Fruit fly (Drosophila melanogaster) whole organism, embryonic: ENCODE data around the gene AspRS-m.

Experiments used
- ATbp ChIP-seq: fragments of 200-800 bp; sonication (Bioruptor generic); optimal IDR thresholded peaks from 2 replicates; lab custom pipeline; 2017; ENCODE audit warnings: missing biosample characterization, mild to moderate bottlenecking, missing genetic modification characterization, missing genetic modification reagents
- BEAF-32 ChIP-seq: fragments of 200-800 bp; sonication (Bioruptor generic); optimal IDR thresholded peaks from 3 replicates; lab custom pipeline; 2017; ENCODE audit warnings: missing biosample characterization, missing genetic modification characterization, mild to moderate bottlenecking, moderate library complexity, missing genetic modification reagents
- Bgb ChIP-seq: fragments of 200-800 bp; sonication (Bioruptor generic); IDR thresholded peaks from 2 replicates; pipeline ENCODE4 v1.3.6; 2022; ENCODE audit warnings: missing biosample characterization, missing genetic modification characterization; ENCODE audit not compliant: partially characterized antibody
- CG10654 ChIP-seq: fragments of 200-800 bp; sonication (Bioruptor generic); optimal IDR thresholded peaks from 2 replicates; lab custom pipeline; 2016; ENCODE audit warnings: missing biosample characterization, missing genetic modification characterization
- CG11695 ChIP-seq: fragments of 200-800 bp; sonication (Bioruptor generic); IDR thresholded peaks from 3 replicates; pipeline ENCODE4 v1.3.6; 2022; ENCODE audit warnings: missing biosample characterization, missing genetic modification characterization
- CG13296 ChIP-seq: fragments of 200-800 bp; sonication (Bioruptor generic); optimal IDR thresholded peaks from 3 replicates; lab custom pipeline; 2018; ENCODE audit warnings: missing biosample characterization, mild to moderate bottlenecking, missing genetic modification characterization
- CG15514 ChIP-seq: fragments of 200-800 bp; sonication (Bioruptor generic); optimal IDR thresholded peaks from 3 replicates; lab custom pipeline; 2017; ENCODE audit warnings: missing biosample characterization, missing genetic modification characterization, mild to moderate bottlenecking, moderate library complexity, missing genetic modification reagents
- CG17802 ChIP-seq: fragments of 200-800 bp; sonication (Bioruptor generic); optimal IDR thresholded peaks from 2 replicates; lab custom pipeline; 2018; ENCODE audit warnings: missing biosample characterization, mild to moderate bottlenecking, missing genetic modification characterization, moderate library complexity
- CG17829 ChIP-seq: fragments of 200-800 bp; optimal IDR thresholded peaks from 2 replicates; lab custom pipeline; 2019; ENCODE audit warnings: missing biosample characterization, mild to moderate bottlenecking, missing genetic modification characterization, moderate library complexity
- CG1832 ChIP-seq: fragments of 200-800 bp; sonication (Bioruptor generic); optimal IDR thresholded peaks from 2 replicates; lab custom pipeline; 2017; ENCODE audit warnings: missing biosample characterization, mild to moderate bottlenecking, missing genetic modification characterization, inconsistent platforms
- CG2202 ChIP-seq: fragments of 200-800 bp; sonication (Bioruptor generic); optimal IDR thresholded peaks from 2 replicates; lab custom pipeline; 2018; ENCODE audit warnings: missing biosample characterization, mild to moderate bottlenecking, missing genetic modification characterization
- CG31441 ChIP-seq: fragments of 200-800 bp; sonication (Bioruptor generic); IDR thresholded peaks from 2 replicates; pipeline ENCODE4 v1.3.6; 2022; ENCODE audit warnings: missing biosample characterization, missing genetic modification characterization
- CG32772 ChIP-seq: fragments of 200-800 bp; sonication (Bioruptor generic); IDR thresholded peaks from 2 replicates; pipeline ENCODE4 v1.3.6; 2022; ENCODE audit warnings: missing biosample characterization, missing genetic modification characterization
- CG4328 ChIP-seq: fragments of 200-800 bp; sonication (Bioruptor generic); optimal IDR thresholded peaks from 3 replicates; lab custom pipeline; 2017; ENCODE audit warnings: missing biosample characterization, missing genetic modification reagents, missing genetic modification characterization
- CG4707 ChIP-seq: fragments of 200-800 bp; sonication (Bioruptor generic); optimal IDR thresholded peaks from 2 replicates; lab custom pipeline; 2018; ENCODE audit warnings: missing biosample characterization, mild to moderate bottlenecking, missing genetic modification characterization, moderate library complexity
- CG4854 ChIP-seq: fragments of 200-800 bp; sonication (Bioruptor generic); optimal IDR thresholded peaks from 2 replicates; lab custom pipeline; 2016; ENCODE audit warnings: missing biosample characterization, missing genetic modification characterization, inconsistent platforms
- CG8478 ChIP-seq: fragments of >200 bp; optimal IDR thresholded peaks from 2 replicates; lab custom pipeline; 2018
- CG8944 ChIP-seq: fragments of 200-800 bp; sonication (Bioruptor generic); optimal IDR thresholded peaks from 3 replicates; lab custom pipeline; 2016; ENCODE audit warnings: missing biosample characterization, missing genetic modification characterization
- CG9609 ChIP-seq: fragments of 200-800 bp; sonication (Bioruptor generic); optimal IDR thresholded peaks from 3 replicates; lab custom pipeline; 2016; ENCODE audit warnings: missing biosample characterization, missing genetic modification characterization
- CkIIα-i1 ChIP-seq: fragments of 200-800 bp; sonication (Bioruptor generic); IDR thresholded peaks from 2 replicates; pipeline ENCODE4 v1.3.6; 2022; ENCODE audit warnings: missing biosample characterization, missing genetic modification characterization
- Dbx ChIP-seq: fragments of 200-800 bp; sonication (Bioruptor generic); IDR thresholded peaks from 3 replicates; pipeline ENCODE4 v1.3.6; 2022; ENCODE audit warnings: missing biosample characterization, missing genetic modification characterization
- Dll ChIP-seq: fragments of 200-800 bp; sonication (Bioruptor generic); IDR thresholded peaks from 4 replicates; pipeline ENCODE4 v1.3.6; 2022; ENCODE audit warnings: missing biosample characterization, missing genetic modification characterization; ENCODE audit not compliant: partially characterized antibody
- Eip74EF ChIP-seq, 2 experiments: fragments of 200-800 bp in 1 of 2; fragments of >200 bp in 1 of 2; sonication (Bioruptor generic) in 1 of 2; optimal IDR thresholded peaks; 2 replicates each; lab custom pipeline; 2017 to 2019; ENCODE audit warnings: missing biosample characterization in 2 of 2, missing genetic modification characterization in 2 of 2, mild to moderate bottlenecking in 1 of 2, moderate library complexity in 1 of 2
- HLH54F ChIP-seq: fragments of 200-800 bp; sonication (Bioruptor generic); optimal IDR thresholded peaks from 3 replicates; lab custom pipeline; 2016; ENCODE audit warnings: missing biosample characterization, missing genetic modification characterization
- Lpt ChIP-seq: fragments of >200 bp; optimal IDR thresholded peaks from 2 replicates; lab custom pipeline; 2018; ENCODE audit warnings: missing biosample characterization, missing genetic modification characterization
- MESR4 ChIP-seq: fragments of 200-800 bp; sonication (Bioruptor generic); optimal IDR thresholded peaks from 2 replicates; lab custom pipeline; 2018; ENCODE audit warnings: missing biosample characterization, mild to moderate bottlenecking, missing genetic modification characterization, moderate library complexity
- MTF-1 ChIP-seq: fragments of 200-800 bp; sonication (Bioruptor generic); optimal IDR thresholded peaks from 2 replicates; lab custom pipeline; 2018; ENCODE audit warnings: missing biosample characterization, mild to moderate bottlenecking, missing genetic modification characterization, borderline replicate concordance
- Meics ChIP-seq: fragments of 200-800 bp; sonication (Bioruptor generic); optimal IDR thresholded peaks from 2 replicates; lab custom pipeline; 2017; ENCODE audit warnings: missing biosample characterization, mild to moderate bottlenecking, missing genetic modification characterization
- Nf-YA ChIP-seq: fragments of 200-800 bp; sonication (Bioruptor generic); IDR thresholded peaks from 2 replicates; pipeline ENCODE4 v1.3.6; 2022; ENCODE audit warnings: missing biosample characterization, missing genetic modification characterization
- abd-A ChIP-seq: fragments of 200-800 bp; sonication (Bioruptor generic); optimal IDR thresholded peaks from 3 replicates; lab custom pipeline; 2019; ENCODE audit warnings: missing biosample characterization, mild to moderate bottlenecking, missing genetic modification characterization, moderate library complexity
- ase ChIP-seq: fragments of 200-800 bp; sonication (Bioruptor generic); IDR thresholded peaks from 3 replicates; pipeline ENCODE4 v1.3.6; 2022; ENCODE audit warnings: missing biosample characterization, missing genetic modification characterization
- ato ChIP-seq: fragments of 200-800 bp; sonication (Bioruptor generic); IDR thresholded peaks from 2 replicates; pipeline ENCODE4 v1.3.6; 2022; ENCODE audit warnings: missing biosample characterization, missing genetic modification characterization; ENCODE audit not compliant: partially characterized antibody
- crol ChIP-seq: fragments of 200-800 bp; sonication (Bioruptor generic); IDR thresholded peaks from 2 replicates; pipeline ENCODE4 v1.3.6; 2022; ENCODE audit warnings: missing biosample characterization, missing genetic modification characterization
- dimm ChIP-seq: fragments of 200-800 bp; sonication (Bioruptor generic); IDR thresholded peaks from 2 replicates; pipeline ENCODE4 v1.3.6; 2022; ENCODE audit warnings: missing biosample characterization, missing genetic modification characterization
- dpn ChIP-seq, 2 experiments: fragments of 200-800 bp; sonication (Bioruptor generic); optimal IDR thresholded peaks; 3 replicates each; lab custom pipeline; 2016; ENCODE audit warnings: missing biosample characterization in 2 of 2, missing genetic modification characterization in 2 of 2
- ewg ChIP-seq: fragments of 200-800 bp; sonication (Bioruptor generic); optimal IDR thresholded peaks from 3 replicates; lab custom pipeline; 2017; ENCODE audit warnings: mild to moderate bottlenecking, missing biosample characterization, missing genetic modification reagents, missing genetic modification characterization
- hb ChIP-seq: fragments of 200-800 bp; sonication (Bioruptor generic); IDR thresholded peaks from 3 replicates; pipeline ENCODE4 v1.3.6; 2022; ENCODE audit warnings: missing biosample characterization, missing genetic modification characterization; ENCODE audit not compliant: partially characterized antibody
- insv ChIP-seq, 2 experiments: fragments of 200-800 bp; sonication (Bioruptor generic); optimal IDR thresholded peaks; 3 replicates each; lab custom pipeline; 2016 to 2018; ENCODE audit warnings: missing biosample characterization in 2 of 2, missing genetic modification characterization in 2 of 2
- pb ChIP-seq: fragments of 200-800 bp; sonication (Bioruptor generic); optimal IDR thresholded peaks from 3 replicates; lab custom pipeline; 2016; ENCODE audit warnings: missing biosample characterization, missing genetic modification characterization
- prd ChIP-seq, 3 experiments: fragments of >200 bp in 2 of 3; fragments of 200-800 bp in 1 of 3; sonication (Bioruptor generic) in 1 of 3; optimal IDR thresholded peaks in 2 of 3; IDR thresholded peaks in 1 of 3; 2 replicates in 2 of 3; 3 replicates in 1 of 3; pipeline versions ENCODE4 v1.3.6 to Lab custom; 2017 to 2022; ENCODE audit warnings: missing biosample characterization in 1 of 3, missing genetic modification characterization in 1 of 3
- pros ChIP-seq: fragments of 200-800 bp; sonication (Bioruptor generic); optimal IDR thresholded peaks from 3 replicates; lab custom pipeline; 2019; ENCODE audit warnings: missing biosample characterization, mild to moderate bottlenecking, missing genetic modification characterization, moderate library complexity
- pum ChIP-seq: fragments of 200-800 bp; sonication (Bioruptor generic); optimal IDR thresholded peaks from 2 replicates; lab custom pipeline; 2016; ENCODE audit warnings: missing biosample characterization, missing genetic modification characterization
- salm ChIP-seq: fragments of 200-800 bp; sonication (Bioruptor generic); optimal IDR thresholded peaks from 2 replicates; lab custom pipeline; 2018; ENCODE audit warnings: missing biosample characterization, mild to moderate bottlenecking, missing genetic modification characterization
- sr ChIP-seq: fragments of 200-800 bp; sonication (Bioruptor generic); IDR thresholded peaks from 3 replicates; pipeline ENCODE4 v1.3.6; 2022; ENCODE audit warnings: missing biosample characterization, missing genetic modification characterization
- sug ChIP-seq: fragments of 200-800 bp; optimal IDR thresholded peaks from 2 replicates; lab custom pipeline; 2019; ENCODE audit warnings: missing biosample characterization, mild to moderate bottlenecking, missing genetic modification characterization, moderate library complexity
- tx ChIP-seq: fragments of 200-800 bp; sonication (Bioruptor generic); optimal IDR thresholded peaks from 2 replicates; lab custom pipeline; 2016; ENCODE audit warnings: missing biosample characterization, missing genetic modification characterization
- wdn ChIP-seq: fragments of 200-800 bp; sonication (Bioruptor generic); IDR thresholded peaks from 2 replicates; pipeline ENCODE4 v1.3.6; 2022; ENCODE audit warnings: missing biosample characterization, missing genetic modification characterization
- yki ChIP-seq: fragments of >200 bp; optimal IDR thresholded peaks from 3 replicates; lab custom pipeline; 2018

AspRS-m gene

dm6 chr2L:16815989-16816749 is 10.7 kb upstream of the AspRS-m start, which contains the start of gene mdy (continued):
- TF ChIP-seq Bgb, result peak; percentile 21; the same call in 1 of the 2 replicates
- TF ChIP-seq Lpt (GFP tag; lab: Kevin White, UChicago), result no peak
- no peak for TF ChIP-seq dimm (GFP tag; lab: Robert Waterston, UW)
- no peak for TF ChIP-seq abd-A (tag; lab: Kevin White, UChicago)
- peak in 1 of 2 experiments; percentile 62 for TF ChIP-seq insv (GFP tag; optimal IDR thresholded peaks at IDR 0.05; lab: Kevin White, UChicago)
- TF ChIP-seq Dll (GFP tag; lab: Robert Waterston, UW), result peak; percentile 69
- peak; percentile 44; the same call in 1 of the 3 replicates for TF ChIP-seq ase
- no peak for TF ChIP-seq CG4854
- peak; percentile 53 for TF ChIP-seq HLH54F (GFP tag; lab: Kevin White, UChicago)
- TF ChIP-seq ATbp (GFP tag; lab: Kevin White, UChicago), result peak; percentile 44
- peak; percentile 48; the same call in 2 of the 3 replicates for TF ChIP-seq CG11695 (GFP tag; lab: Robert Waterston, UW)
- no peak for TF ChIP-seq CG13296 (GFP tag; lab: Kevin White, UChicago)
- TF ChIP-seq CG4328 (GFP tag; lab: Kevin White, UChicago), result peak; percentile 0
- TF ChIP-seq sr, result no peak
- TF ChIP-seq Meics (GFP tag; lab: Kevin White, UChicago), result peak; percentile 26
- peak; percentile 29 for TF ChIP-seq sug (tag; lab: Kevin White, UChicago)
- TF ChIP-seq pros (GFP tag; lab: Kevin White, UChicago), result no peak
- no peak for TF ChIP-seq prd (optimal IDR thresholded peaks at IDR 0.05; lab: Kevin White, UChicago)
- TF ChIP-seq prd (GFP tag; IDR thresholded peaks at IDR 0.05; lab: Robert Waterston, UW), result peak; percentile 69
- TF ChIP-seq CG8478 (lab: Kevin White, UChicago), result no peak
- TF ChIP-seq CG8944 (GFP tag; lab: Kevin White, UChicago), result peak; percentile 47
- TF ChIP-seq Eip74EF (GFP tag; optimal IDR thresholded peaks at IDR 0.05; lab: Kevin White, UChicago), result peak in 1 of 2 experiments; percentile 17
- no peak for TF ChIP-seq CG9609
- TF ChIP-seq MESR4 (GFP tag; lab: Kevin White, UChicago), result no peak
- TF ChIP-seq CkIIα-i1, result no peak
- no peak for TF ChIP-seq yki (lab: Kevin White, UChicago)
- no peak for TF ChIP-seq CG10654 (GFP tag; lab: Kevin White, UChicago)
- TF ChIP-seq crol (GFP tag; lab: Robert Waterston, UW), result no peak
- TF ChIP-seq ato, result no peak
- 0 out of 3 replicates have a peak, but pooled peaks have one; percentile 15 for TF ChIP-seq hb (GFP tag; lab: Robert Waterston, UW)
- TF ChIP-seq CG17829 (tag; lab: Kevin White, UChicago), result peak; percentile 48
- TF ChIP-seq Nf-YA (GFP tag; lab: Robert Waterston, UW), result peak; percentile 55; the same call in 1 of the 2 replicates
- no peak for TF ChIP-seq CG2202 (tag; lab: Kevin White, UChicago)
- TF ChIP-seq wdn, result peak; percentile 51; the same call in 1 of the 2 replicates
- peak; percentile 63 for TF ChIP-seq CG31441
- TF ChIP-seq ewg (GFP tag; lab: Kevin White, UChicago), result no peak
- TF ChIP-seq pum, result peak; percentile 2
- TF ChIP-seq Dbx (GFP tag; lab: Robert Waterston, UW), result peak; percentile 49; the same call in 1 of the 3 replicates
- no peak for TF ChIP-seq salm
- no peak for TF ChIP-seq CG17802 (tag; lab: Kevin White, UChicago)
- TF ChIP-seq CG32772 (GFP tag; lab: Robert Waterston, UW), result peak; percentile 45; the same call in 1 of the 2 replicates
- TF ChIP-seq CG15514 (GFP tag; lab: Kevin White, UChicago), result peak; percentile 79
- peak; percentile 39 for TF ChIP-seq pb (GFP tag; lab: Kevin White, UChicago)
- TF ChIP-seq CG4707, result no peak
- TF ChIP-seq CG1832 (GFP tag; lab: Kevin White, UChicago), result no peak
- peak; percentile 31 for TF ChIP-seq MTF-1
- peak; percentile 62 to 71 for TF ChIP-seq dpn (GFP tag; optimal IDR thresholded peaks at IDR 0.05; lab: Kevin White, UChicago)
- TF ChIP-seq BEAF-32, result peak; percentile 56
- TF ChIP-seq tx (GFP tag; lab: Kevin White, UChicago), result peak; percentile 19
